Fruit fly (Drosophila melanogaster): ENCODE data around the gene glec.

glec gene

DNA sequence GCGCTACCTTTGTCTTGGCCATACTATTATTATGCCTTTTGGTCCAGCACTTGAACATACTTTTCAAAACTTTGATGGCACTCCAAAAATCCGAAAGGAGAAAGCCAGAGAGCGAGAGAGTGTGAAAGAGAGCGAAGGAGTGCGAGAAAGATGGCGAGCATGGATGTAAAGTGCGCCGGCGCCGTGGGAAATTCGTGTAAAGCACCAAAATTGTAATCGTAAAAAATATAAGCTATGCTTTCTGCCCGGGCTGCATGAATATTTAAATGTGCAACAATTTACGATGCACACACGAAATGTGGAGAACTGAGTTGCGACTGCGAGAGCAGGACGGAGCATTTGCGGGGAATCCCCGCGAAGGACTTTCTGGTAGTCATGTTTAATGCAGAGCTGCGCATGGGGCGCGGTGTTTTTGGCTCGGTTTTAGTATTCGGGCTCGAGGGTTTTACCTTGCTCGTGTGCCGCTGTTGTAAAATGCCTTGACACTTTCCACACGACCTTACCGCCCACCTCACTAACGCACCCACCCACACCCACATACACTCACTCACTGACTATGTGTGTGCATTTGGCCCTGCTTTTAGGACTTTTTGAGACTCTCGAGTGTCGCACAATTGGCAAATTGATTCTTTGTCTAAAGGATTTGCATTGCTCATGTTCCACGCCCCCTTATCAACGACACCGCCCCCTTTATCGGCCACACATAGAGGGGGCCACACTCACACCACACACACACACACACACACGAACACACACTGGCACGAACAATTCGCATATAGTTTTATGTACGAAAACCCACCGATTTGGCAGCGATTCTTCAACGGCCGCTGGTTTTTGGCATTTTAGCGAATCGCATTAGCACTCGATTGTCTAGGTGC lies 34.1 kb downstream of the glec start:
- TF ChIP-seq EcR (GFP tag; optimal IDR thresholded peaks at IDR 0.05) (no peak), usp (GFP tag; optimal IDR thresholded peaks at IDR 0.05) (no peak), Dll (optimal IDR thresholded peaks at IDR 0.05) (no peak), psq (optimal IDR thresholded peaks at IDR 0.05) (no peak), CG8478 (optimal IDR thresholded peaks at IDR 0.05) (no peak), pan (optimal IDR thresholded peaks at IDR 0.05) (no peak)

DNA sequence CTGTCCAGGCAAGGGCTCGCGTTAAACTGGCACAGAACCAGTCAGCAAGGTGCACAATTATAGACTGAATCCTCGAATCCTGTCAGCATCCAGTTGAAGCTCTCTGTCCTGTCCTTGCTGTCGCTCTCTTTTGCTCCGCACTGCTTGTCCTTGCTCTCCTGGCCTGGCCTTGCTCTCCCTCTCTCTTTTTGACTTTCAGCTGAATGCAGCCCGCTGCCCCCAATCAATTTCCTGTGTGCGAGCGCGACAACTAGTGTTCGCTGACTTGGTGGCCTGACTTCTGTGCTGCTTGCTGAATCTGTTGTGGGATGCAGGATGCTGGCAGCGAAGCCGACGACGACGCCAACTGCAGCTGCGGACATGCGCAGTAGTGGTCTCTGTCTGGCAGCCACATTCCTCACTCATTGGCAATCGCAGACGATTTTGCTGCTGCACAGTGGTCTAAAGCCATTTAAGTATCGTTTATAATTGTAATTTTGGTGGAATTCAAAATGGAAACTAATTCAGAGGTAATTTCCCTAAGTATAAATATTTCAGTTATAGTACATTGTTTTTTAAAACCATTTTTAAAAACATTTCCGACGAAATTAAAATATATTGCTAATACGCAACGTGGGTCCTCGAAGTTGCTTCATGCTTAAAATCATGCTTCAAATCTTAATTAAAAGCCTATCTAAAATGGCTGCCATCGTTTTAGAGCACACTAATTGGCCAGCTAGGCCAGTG lies 47.3 kb downstream of the glec start:
- TF ChIP-seq usp (GFP tag; optimal IDR thresholded peaks at IDR 0.05) = no peak
- TF ChIP-seq EcR (GFP tag; optimal IDR thresholded peaks at IDR 0.05) = no peak
- no peak for TF ChIP-seq CG8478 (optimal IDR thresholded peaks at IDR 0.05)
- TF ChIP-seq Dll (optimal IDR thresholded peaks at IDR 0.05) = no peak
- no peak for TF ChIP-seq pan (optimal IDR thresholded peaks at IDR 0.05)
- TF ChIP-seq psq (optimal IDR thresholded peaks at IDR 0.05) = no peak

DNA sequence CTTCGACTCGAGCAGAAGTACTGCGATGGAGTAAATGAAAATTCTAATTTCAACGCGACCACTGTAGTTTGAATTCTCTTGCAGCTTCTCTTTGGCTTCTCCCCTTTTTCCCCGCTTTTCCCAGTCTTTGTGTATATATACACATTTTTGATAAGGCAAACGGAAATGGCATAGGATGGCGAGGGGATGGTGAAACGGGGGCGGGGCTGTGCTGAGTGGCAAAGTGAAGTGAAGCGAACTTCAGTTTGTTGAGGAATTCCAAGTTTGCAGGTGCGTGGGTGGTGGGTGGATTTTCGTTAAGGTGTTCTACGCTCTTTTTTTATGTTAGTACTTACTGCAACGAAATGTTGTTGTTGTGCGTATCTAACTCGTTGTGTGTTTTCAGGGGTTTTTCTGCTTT lies 48.8 kb downstream of the glec start:
- TF ChIP-seq pan (optimal IDR thresholded peaks at IDR 0.05) = no peak
- TF ChIP-seq EcR (GFP tag; optimal IDR thresholded peaks at IDR 0.05) = no peak
- no peak for TF ChIP-seq CG8478 (optimal IDR thresholded peaks at IDR 0.05)
- TF ChIP-seq usp (GFP tag; optimal IDR thresholded peaks at IDR 0.05) = no peak
- TF ChIP-seq Dll (optimal IDR thresholded peaks at IDR 0.05) = no peak
- no peak for TF ChIP-seq psq (optimal IDR thresholded peaks at IDR 0.05)
